Worm (Caenorhabditis elegans): Measurements from ENCODE around the gene T24C12.3.

The T24C12.3 gene

DNA sequence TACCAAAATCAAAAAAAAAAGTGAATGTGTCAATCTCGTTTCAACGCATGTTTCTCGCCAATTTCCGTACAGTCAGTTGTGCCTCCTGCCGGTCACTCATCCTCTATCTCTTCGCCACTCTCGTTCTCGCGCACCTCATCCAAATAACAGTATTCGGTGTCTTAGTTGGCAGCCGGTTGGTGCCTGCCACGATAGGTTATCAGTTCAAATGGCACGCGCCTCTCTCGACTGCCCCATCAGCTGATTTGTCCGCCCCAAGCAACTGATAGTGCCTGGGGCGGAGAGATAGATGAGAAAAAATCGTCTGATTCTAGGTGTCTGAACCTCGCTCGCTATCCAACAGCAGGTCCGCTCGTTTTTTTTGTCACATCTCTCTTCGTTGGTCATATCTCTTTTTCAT is 11.4 kb upstream of the T24C12.3 start (continued):
- no peak for TF ChIP-seq aly-2 (tag; optimal IDR thresholded peaks at IDR 0.05)
- TF ChIP-seq hlh-30 (tag; optimal IDR thresholded peaks at IDR 0.05; ENCODE audit: insufficient read depth) = peak; percentile 90
- TF ChIP-seq T20F7.1 (GFP tag; optimal IDR thresholded peaks at IDR 0.05) = no peak
- TF ChIP-seq Y105C5A.15 (GFP tag; IDR thresholded peaks at IDR 0.05) = no peak
- TF ChIP-seq zip-11 (GFP tag; IDR thresholded peaks at IDR 0.05) = no peak
- TF ChIP-seq lim-7 (GFP tag; IDR thresholded peaks at IDR 0.05) = no peak
- no peak for TF ChIP-seq madf-5 (GFP tag; IDR thresholded peaks at IDR 0.05)
- TF ChIP-seq ztf-7 (tag; optimal IDR thresholded peaks at IDR 0.05) = no peak
- no peak for TF ChIP-seq ctbp-1 (GFP tag; IDR thresholded peaks at IDR 0.05)
- TF ChIP-seq rbr-2 (tag; optimal IDR thresholded peaks at IDR 0.05) = no peak
- peak; percentile 23 for TF ChIP-seq mep-1 (tag; optimal IDR thresholded peaks at IDR 0.05)
- no peak for TF ChIP-seq skn-1 (tag; optimal IDR thresholded peaks at IDR 0.05)
- no peak for TF ChIP-seq duxl-1 (tag; optimal IDR thresholded peaks at IDR 0.05; ENCODE audit: poor library complexity)
- TF ChIP-seq gei-8 (GFP tag; optimal IDR thresholded peaks at IDR 0.05) = no peak
- TF ChIP-seq tra-1 (GFP tag; IDR thresholded peaks at IDR 0.05) = peak; percentile 56; the same call in 1 of the 2 replicates
- TF ChIP-seq lin-13 (GFP tag; optimal IDR thresholded peaks at IDR 0.05) = no peak
- TF ChIP-seq ceh-44 (GFP tag; IDR thresholded peaks at IDR 0.05) = no peak
- TF ChIP-seq pha-4 (GFP tag; IDR thresholded peaks at IDR 0.05) = no peak
- no peak for TF ChIP-seq pha-4 (tag; optimal IDR thresholded peaks at IDR 0.05)
- peak; percentile 95 for TF ChIP-seq hlh-11 (tag; optimal IDR thresholded peaks at IDR 0.05)
- no peak for TF ChIP-seq ceh-32 (tag; optimal IDR thresholded peaks at IDR 0.05; ENCODE audit: poor library complexity)
- TF ChIP-seq mes-2 (tag; optimal IDR thresholded peaks at IDR 0.05; ENCODE audit: poor library complexity, severe bottlenecking) = no peak
- TF ChIP-seq nhr-77 (tag; optimal IDR thresholded peaks at IDR 0.05) = peak; percentile 52
- no peak for TF ChIP-seq ces-1 (GFP tag; optimal IDR thresholded peaks at IDR 0.05)
- no peak for TF ChIP-seq zip-2 (tag; optimal IDR thresholded peaks at IDR 0.05)
- TF ChIP-seq T26A8.4 (GFP tag; IDR thresholded peaks at IDR 0.05) = no peak
- no peak for TF ChIP-seq ceh-20 (GFP tag; IDR thresholded peaks at IDR 0.05)
- TF ChIP-seq R02D3.7 (tag; optimal IDR thresholded peaks at IDR 0.05) = no peak
- TF ChIP-seq lin-29 (GFP tag; IDR thresholded peaks at IDR 0.05) = no peak
- no peak for TF ChIP-seq daf-8 (GFP tag; IDR thresholded peaks at IDR 0.05)
- no peak for TF ChIP-seq spr-3 (GFP tag; optimal IDR thresholded peaks at IDR 0.05)
- 0 out of 2 replicates have a peak, but pooled peaks have one; percentile 58 for TF ChIP-seq nhr-41 (GFP tag; IDR thresholded peaks at IDR 0.05)
- no peak for TF ChIP-seq dpl-1 (GFP tag; optimal IDR thresholded peaks at IDR 0.05)
- TF ChIP-seq ceh-28 (tag; optimal IDR thresholded peaks at IDR 0.05) = no peak
- no peak for TF ChIP-seq egl-27 (tag; optimal IDR thresholded peaks at IDR 0.05)
- TF ChIP-seq lir-3 (tag; optimal IDR thresholded peaks at IDR 0.05) = no peak
- TF ChIP-seq mxl-2 (GFP tag; conservative IDR thresholded peaks at IDR 0.05) = no peak
- TF ChIP-seq Y48G9A.11 (GFP tag; IDR thresholded peaks at IDR 0.05) = no peak
- TF ChIP-seq dmd-9 (GFP tag; IDR thresholded peaks at IDR 0.05) = no peak
- TF ChIP-seq pqm-1 (tag; optimal IDR thresholded peaks at IDR 0.05) = no peak
- no peak for TF ChIP-seq madf-9 (GFP tag; conservative IDR thresholded peaks at IDR 0.05)
- TF ChIP-seq nhr-237 (tag; optimal IDR thresholded peaks at IDR 0.05) = no peak
- no peak for TF ChIP-seq php-3 (GFP tag; IDR thresholded peaks at IDR 0.05)
- TF ChIP-seq sdz-12 (GFP tag; optimal IDR thresholded peaks at IDR 0.05) = no peak
- TF ChIP-seq mdl-1 (tag; optimal IDR thresholded peaks at IDR 0.05) = peak; percentile 26 to 83
- TF ChIP-seq nhr-11 (tag; optimal IDR thresholded peaks at IDR 0.05) = no peak
- no peak for TF ChIP-seq F26F4.8 (GFP tag; conservative IDR thresholded peaks at IDR 0.05)
- TF ChIP-seq attf-4 (tag; optimal IDR thresholded peaks at IDR 0.05) = no peak
- TF ChIP-seq jun-1 (tag; optimal IDR thresholded peaks at IDR 0.05) = no peak
- TF ChIP-seq dve-1 (tag; optimal IDR thresholded peaks at IDR 0.05; ENCODE audit: insufficient read depth) = peak; percentile 60
- peak in 1 of 2 experiments; percentile 48 for TF ChIP-seq unc-62 (GFP tag; optimal IDR thresholded peaks at IDR 0.05 in 1 of 2)
- TF ChIP-seq unc-62 (tag; optimal IDR thresholded peaks at IDR 0.05) = no peak
- no peak for TF ChIP-seq nhr-48 (tag; optimal IDR thresholded peaks at IDR 0.05)

Data from whole organism, L4 larva.